Fruit fly (Drosophila melanogaster) whole organism, prepupa: Measurements from ENCODE around the gene Yp3.

Experiments used
- CG10631 ChIP-seq: fragments of 200-800 bp; sonication (Bioruptor generic); optimal IDR thresholded peaks from 2 replicates; lab custom pipeline; 2016; ENCODE audit warnings: missing biosample characterization, missing genetic modification characterization
- CG10669 ChIP-seq: fragments of 200-800 bp; sonication (Bioruptor generic); optimal IDR thresholded peaks from 3 replicates; lab custom pipeline; 2018; ENCODE audit warnings: missing biosample characterization, mild to moderate bottlenecking, missing genetic modification characterization, moderate library complexity
- CG11294 ChIP-seq: fragments of 200-800 bp; sonication (Bioruptor generic); IDR thresholded peaks from 2 replicates; pipeline ENCODE4 v1.3.6; 2022; ENCODE audit warnings: missing biosample characterization, missing genetic modification characterization
- CG11762 ChIP-seq: fragments of 200-800 bp; sonication (Bioruptor generic); optimal IDR thresholded peaks from 3 replicates; lab custom pipeline; 2016; ENCODE audit warnings: missing biosample characterization, missing genetic modification characterization; ENCODE audit not compliant: insufficient read depth
- CG15336 ChIP-seq: fragments of 200-800 bp; sonication (Bioruptor generic); IDR thresholded peaks from 2 replicates; pipeline ENCODE4 v1.3.6; 2022; ENCODE audit warnings: missing biosample characterization, missing genetic modification characterization
- CG3032 ChIP-seq: fragments of 200-800 bp; optimal IDR thresholded peaks from 2 replicates; lab custom pipeline; 2019; ENCODE audit warnings: missing biosample characterization, mild to moderate bottlenecking, missing genetic modification characterization, moderate library complexity
- CG31627 ChIP-seq: fragments of 200-800 bp; sonication (Bioruptor generic); optimal IDR thresholded peaks from 3 replicates; lab custom pipeline; 2016; ENCODE audit warnings: missing biosample characterization, missing genetic modification characterization
- CG32006 ChIP-seq: fragments of 200-800 bp; sonication (Bioruptor generic); optimal IDR thresholded peaks from 3 replicates; lab custom pipeline; 2017; ENCODE audit warnings: missing biosample characterization, mild to moderate bottlenecking, missing genetic modification characterization
- CG34406 ChIP-seq: fragments of 200-800 bp; sonication (Bioruptor generic); optimal IDR thresholded peaks from 3 replicates; lab custom pipeline; 2016; ENCODE audit warnings: missing biosample characterization, missing genetic modification characterization
- CG4318 ChIP-seq: fragments of 200-800 bp; sonication (Bioruptor generic); optimal IDR thresholded peaks from 3 replicates; lab custom pipeline; 2017; ENCODE audit warnings: missing biosample characterization, mild to moderate bottlenecking, missing genetic modification characterization
- CG6163 ChIP-seq: fragments of 200-800 bp; sonication (Bioruptor generic); IDR thresholded peaks from 3 replicates; pipeline ENCODE4 v1.3.6; 2022; ENCODE audit warnings: missing biosample characterization, missing genetic modification characterization
- CG6854 ChIP-seq: fragments of 200-800 bp; sonication (Bioruptor generic); optimal IDR thresholded peaks from 2 replicates; lab custom pipeline; 2017; ENCODE audit warnings: missing biosample characterization, mild to moderate bottlenecking, missing genetic modification characterization
- CG7368 ChIP-seq: fragments of 200-800 bp; sonication (Bioruptor generic); optimal IDR thresholded peaks from 3 replicates; lab custom pipeline; 2016; ENCODE audit warnings: missing biosample characterization, missing genetic modification characterization
- CG8119 ChIP-seq: fragments of 200-800 bp; sonication (Bioruptor generic); IDR thresholded peaks from 3 replicates; pipeline ENCODE4 v1.3.6; 2022; ENCODE audit warnings: missing biosample characterization, missing genetic modification characterization
- CG8319 ChIP-seq: fragments of 200-800 bp; sonication (Bioruptor generic); optimal IDR thresholded peaks from 3 replicates; lab custom pipeline; 2016; ENCODE audit warnings: missing biosample characterization, missing genetic modification characterization
- CG8632 ChIP-seq: fragments of 200-800 bp; sonication (Bioruptor generic); optimal IDR thresholded peaks from 3 replicates; lab custom pipeline; 2016; ENCODE audit warnings: missing biosample characterization, missing genetic modification characterization
- Eip75B ChIP-seq: fragments of 200-800 bp; sonication (Bioruptor generic); optimal IDR thresholded peaks from 3 replicates; lab custom pipeline; 2016; ENCODE audit warnings: missing biosample characterization, missing genetic modification characterization
- Eip78C ChIP-seq: fragments of 200-800 bp; sonication (Bioruptor generic); peaks from one replicate; lab custom pipeline; 2016; ENCODE audit warnings: missing biosample characterization, missing genetic modification characterization
- Ets96B ChIP-seq: fragments of 200-800 bp; optimal IDR thresholded peaks from 2 replicates; lab custom pipeline; 2019; ENCODE audit warnings: missing biosample characterization, mild to moderate bottlenecking, missing genetic modification characterization, moderate library complexity
- Gug ChIP-seq: fragments of 200-800 bp; sonication (Bioruptor generic); IDR thresholded peaks from 2 replicates; pipeline ENCODE4 v1.3.6; 2022; ENCODE audit warnings: missing biosample characterization, missing genetic modification characterization
- Hr38 ChIP-seq: sonication (Bioruptor generic); optimal IDR thresholded peaks from 2 replicates; lab custom pipeline; 2016; ENCODE audit warnings: missing biosample characterization, missing genetic modification characterization
- Hr4 ChIP-seq: fragments of 200-800 bp; sonication (Bioruptor generic); optimal IDR thresholded peaks from 3 replicates; lab custom pipeline; 2016; ENCODE audit warnings: missing biosample characterization, missing genetic modification characterization
- Met ChIP-seq: fragments of 200-800 bp; sonication (Bioruptor generic); optimal IDR thresholded peaks from 3 replicates; lab custom pipeline; 2016; ENCODE audit warnings: missing biosample characterization, missing genetic modification characterization
- Smox ChIP-seq: fragments of 200-800 bp; sonication (Bioruptor generic); optimal IDR thresholded peaks from 3 replicates; lab custom pipeline; 2016; ENCODE audit warnings: missing biosample characterization, missing genetic modification characterization
- Sox102F ChIP-seq: fragments of 200-800 bp; sonication (Bioruptor generic); optimal IDR thresholded peaks from 2 replicates; lab custom pipeline; 2016; ENCODE audit warnings: missing biosample characterization, mild to moderate bottlenecking, missing genetic modification characterization
- Sox14 ChIP-seq: fragments of 200-800 bp; sonication (Bioruptor generic); optimal IDR thresholded peaks from 3 replicates; lab custom pipeline; 2016; ENCODE audit warnings: missing biosample characterization, missing genetic modification characterization
- Sox15 ChIP-seq: fragments of 200-800 bp; sonication (Bioruptor generic); optimal IDR thresholded peaks from 3 replicates; lab custom pipeline; 2016; ENCODE audit warnings: missing biosample characterization, missing genetic modification characterization
- acj6 ChIP-seq: fragments of 200-800 bp; sonication (Bioruptor generic); optimal IDR thresholded peaks from 3 replicates; lab custom pipeline; 2016; ENCODE audit warnings: missing biosample characterization, missing genetic modification characterization
- cyc ChIP-seq: fragments of 200-800 bp; sonication (Bioruptor generic); optimal IDR thresholded peaks from 3 replicates; lab custom pipeline; 2016; ENCODE audit warnings: missing biosample characterization, missing genetic modification characterization
- dac ChIP-seq: fragments of 200-800 bp; sonication (Bioruptor generic); optimal IDR thresholded peaks from 2 replicates; lab custom pipeline; 2017; ENCODE audit warnings: missing biosample characterization, mild to moderate bottlenecking, missing genetic modification characterization
- eg ChIP-seq: fragments of 200-800 bp; sonication (Bioruptor generic); IDR thresholded peaks from 3 replicates; pipeline ENCODE4 v1.3.6; 2022; ENCODE audit warnings: missing biosample characterization, missing genetic modification characterization
- esn ChIP-seq: fragments of 200-800 bp; sonication (Bioruptor generic); optimal IDR thresholded peaks from 2 replicates; lab custom pipeline; 2016; ENCODE audit warnings: missing biosample characterization, mild to moderate bottlenecking, missing genetic modification characterization, moderate library complexity
- fd59A ChIP-seq: fragments of 200-800 bp; sonication (Bioruptor generic); optimal IDR thresholded peaks from 2 replicates; lab custom pipeline; 2017; ENCODE audit warnings: missing biosample characterization, mild to moderate bottlenecking, missing genetic modification characterization, missing genetic modification reagents
- fkh ChIP-seq: fragments of 200-800 bp; sonication (Bioruptor generic); optimal IDR thresholded peaks from 3 replicates; lab custom pipeline; 2017; ENCODE audit warnings: missing biosample characterization, mild to moderate bottlenecking, missing genetic modification characterization, moderate library complexity
- lz ChIP-seq: fragments of 200-800 bp; sonication (Bioruptor generic); optimal IDR thresholded peaks from 3 replicates; lab custom pipeline; 2016; ENCODE audit warnings: missing biosample characterization, missing genetic modification characterization
- pdm3 ChIP-seq: fragments of 200-800 bp; sonication (Bioruptor generic); optimal IDR thresholded peaks from 3 replicates; lab custom pipeline; 2016; ENCODE audit warnings: missing biosample characterization, missing genetic modification characterization
- salr ChIP-seq, 2 experiments: fragments of 200-800 bp; sonication (Bioruptor generic); optimal IDR thresholded peaks; 3 replicates each; lab custom pipeline; 2016 to 2018; ENCODE audit warnings: missing biosample characterization in 2 of 2, missing genetic modification characterization in 2 of 2, mild to moderate bottlenecking in 1 of 2
- spab ChIP-seq: fragments of 200-800 bp; sonication (Bioruptor generic); optimal IDR thresholded peaks from 2 replicates; lab custom pipeline; 2017; ENCODE audit warnings: missing biosample characterization, mild to moderate bottlenecking, missing genetic modification characterization, missing genetic modification reagents
- ss ChIP-seq, 2 experiments: fragments of 200-800 bp; sonication (Bioruptor generic); optimal IDR thresholded peaks; 2 replicates in 1 of 2; 3 replicates in 1 of 2; lab custom pipeline; 2017 to 2018; ENCODE audit warnings: mild to moderate bottlenecking in 2 of 2, missing biosample characterization in 2 of 2, missing genetic modification characterization in 2 of 2, moderate library complexity in 1 of 2
- svp ChIP-seq: fragments of 200-800 bp; sonication (Bioruptor generic); peaks from one replicate; lab custom pipeline; 2016; ENCODE audit warnings: missing biosample characterization, missing genetic modification characterization
- topi ChIP-seq: fragments of 200-800 bp; sonication (Bioruptor generic); optimal IDR thresholded peaks from 3 replicates; lab custom pipeline; 2016; ENCODE audit warnings: missing biosample characterization, missing genetic modification characterization
- vri ChIP-seq: fragments of 200-800 bp; sonication (Bioruptor generic); optimal IDR thresholded peaks from 3 replicates; lab custom pipeline; 2016; ENCODE audit warnings: missing biosample characterization, mild to moderate bottlenecking, missing genetic modification characterization

Yp3 gene

dm6 chrX:13788973-13789682 is 29.8 kb downstream of the Yp3 start:
- TF ChIP-seq CG3032 (tag; lab: Kevin White, UChicago) (peak; percentile 36), esn (GFP tag; lab: Kevin White, UChicago) (no peak), Eip78C (GFP tag; lab: Kevin White, UChicago) (peak; percentile 37), fd59A (peak; percentile 18), CG10631 (peak; percentile 39), CG32006 (GFP tag; lab: Kevin White, UChicago) (peak; percentile 22), CG8632 (GFP tag; lab: Kevin White, UChicago) (no peak), CG6163 (GFP tag; lab: Robert Waterston, UW) (0 out of 3 replicates have a peak, but pooled peaks have one; percentile 32), dac (GFP tag; lab: Kevin White, UChicago) (no peak), CG34406 (GFP tag; lab: Kevin White, UChicago) (no peak), ss (GFP tag; optimal IDR thresholded peaks at IDR 0.05; lab: Kevin White, UChicago) (peak in 1 of 2 experiments; percentile 9), pdm3 (peak; percentile 14), Hr4 (GFP tag; lab: Kevin White, UChicago) (peak; percentile 23), CG15336 (GFP tag; lab: Robert Waterston, UW) (no peak), fkh (GFP tag; lab: Kevin White, UChicago) (no peak), svp (GFP tag; lab: Kevin White, UChicago) (peak; percentile 58), Sox14 (GFP tag; lab: Kevin White, UChicago) (no peak), cyc (peak; percentile 2), CG11294 (no peak), eg (GFP tag; lab: Robert Waterston, UW) (no peak), CG10669 (GFP tag; lab: Kevin White, UChicago) (no peak), Ets96B (no peak), salr (GFP tag; optimal IDR thresholded peaks at IDR 0.05; lab: Kevin White, UChicago) (peak in 1 of 2 experiments; percentile 23), topi (GFP tag; lab: Kevin White, UChicago) (no peak), CG7368 (GFP tag; lab: Kevin White, UChicago) (peak; percentile 13), acj6 (GFP tag; lab: Kevin White, UChicago) (peak; percentile 1), Gug (GFP tag; lab: Robert Waterston, UW) (0 out of 2 replicates have a peak, but pooled peaks have one; percentile 7), Sox102F (peak; percentile 8)

- TF ChIP-seq CG6854, result no peak
- no peak for TF ChIP-seq fkh (GFP tag; lab: Kevin White, UChicago)
- TF ChIP-seq CG4318, result no peak
- TF ChIP-seq CG31627, result no peak
- TF ChIP-seq Sox14 (GFP tag; lab: Kevin White, UChicago), result no peak
- no peak for TF ChIP-seq Hr38 (GFP tag; lab: Kevin White, UChicago)
- TF ChIP-seq Met (GFP tag; lab: Kevin White, UChicago), result no peak
- no peak for TF ChIP-seq esn (GFP tag; lab: Kevin White, UChicago)
- TF ChIP-seq CG8119 (GFP tag; lab: Robert Waterston, UW), result no peak
- no peak for TF ChIP-seq ss (GFP tag; optimal IDR thresholded peaks at IDR 0.05; lab: Kevin White, UChicago)
- no peak for TF ChIP-seq Sox15 (GFP tag; lab: Kevin White, UChicago)
- no peak for TF ChIP-seq spab
- no peak for TF ChIP-seq lz (GFP tag; lab: Kevin White, UChicago)
- TF ChIP-seq Eip75B (GFP tag; lab: Kevin White, UChicago), result no peak
- no peak for TF ChIP-seq vri (GFP tag; lab: Kevin White, UChicago)
- no peak for TF ChIP-seq CG8319 (GFP tag; lab: Kevin White, UChicago)
- no peak for TF ChIP-seq CG11762 (GFP tag; lab: Kevin White, UChicago)
- no peak for TF ChIP-seq CG6163 (GFP tag; lab: Robert Waterston, UW)
- TF ChIP-seq Smox (GFP tag; lab: Kevin White, UChicago), result no peak
Observed at dm6 chrX:13791011-13791410, 31.7 kb downstream of the Yp3 start, which contains the start of gene CG10993. Gene CG10993 (minus strand): TSS chrX:13791111.
